Fruit fly (Drosophila melanogaster): ENCODE results near the gene Aduk.

Aduk gene

dm6 chr3R:9347702-9348378 lies 13.3 kb upstream of the Aduk start (continued):
- TF ChIP-seq Hr39 (optimal IDR thresholded peaks at IDR 0.05) (no peak), CG7928 (GFP tag; optimal IDR thresholded peaks at IDR 0.05) (no peak), mam (GFP tag; optimal IDR thresholded peaks at IDR 0.05) (no peak), gt (GFP tag; IDR thresholded peaks at IDR 0.05) (no peak), CG8388 (GFP tag; optimal IDR thresholded peaks at IDR 0.05) (no peak), CG18262 (tag; optimal IDR thresholded peaks at IDR 0.05) (peak; percentile 51), CG4360 (GFP tag; IDR thresholded peaks at IDR 0.05) (no peak), PHDP (tag; optimal IDR thresholded peaks at IDR 0.05) (no peak), CG13123 (GFP tag; optimal IDR thresholded peaks at IDR 0.05) (no peak), CG7556 (GFP tag; optimal IDR thresholded peaks at IDR 0.05) (no peak), CG32767 (GFP tag; IDR thresholded peaks at IDR 0.05) (no peak), CG17829 (tag; optimal IDR thresholded peaks at IDR 0.05) (peak; percentile 46), Dek (tag; optimal IDR thresholded peaks at IDR 0.05) (no peak), twi (tag; optimal IDR thresholded peaks at IDR 0.05) (peak; percentile 84), CG34224 (GFP tag; IDR thresholded peaks at IDR 0.05; ENCODE audit: partially characterized antibody) (no peak), kay (GFP tag; optimal IDR thresholded peaks at IDR 0.05) (no peak), CG6765 (GFP tag; optimal IDR thresholded peaks at IDR 0.05) (no peak), Dref (GFP tag; IDR thresholded peaks at IDR 0.05) (no peak), Side (GFP tag; optimal IDR thresholded peaks at IDR 0.05) (no peak), CG9876 (GFP tag; optimal IDR thresholded peaks at IDR 0.05) (no peak), CG33213 (GFP tag; optimal IDR thresholded peaks at IDR 0.05) (no peak), kni (GFP tag; optimal IDR thresholded peaks at IDR 0.05) (no peak), aop (GFP tag; IDR thresholded peaks at IDR 0.05) (no peak), nau (GFP tag; optimal IDR thresholded peaks at IDR 0.05) (no peak), MTF-1 (GFP tag; optimal IDR thresholded peaks at IDR 0.05; ENCODE audit: borderline replicate concordance) (no peak), Dip3 (GFP tag; optimal IDR thresholded peaks at IDR 0.05) (no peak), her (GFP tag; optimal IDR thresholded peaks at IDR 0.05) (no peak), CG14014 (GFP tag; IDR thresholded peaks at IDR 0.05) (no peak), eyg (GFP tag; optimal IDR thresholded peaks at IDR 0.05) (no peak), lbe (GFP tag; optimal IDR thresholded peaks at IDR 0.05) (no peak), CG11696 (GFP tag; IDR thresholded peaks at IDR 0.05) (no peak), sna (GFP tag; IDR thresholded peaks at IDR 0.05; ENCODE audit: partially characterized antibody) (no peak), dm (GFP tag; optimal IDR thresholded peaks at IDR 0.05) (no peak), CG9727 (GFP tag; optimal IDR thresholded peaks at IDR 0.05) (peak; percentile 67), zf30C (GFP tag; optimal IDR thresholded peaks at IDR 0.05) (peak; percentile 73), nerfin-1 (tag; optimal IDR thresholded peaks at IDR 0.05) (no peak), Awh (GFP tag; IDR thresholded peaks at IDR 0.05) (no peak), salm (tag; optimal IDR thresholded peaks at IDR 0.05) (no peak), Bteb2 (GFP tag; optimal IDR thresholded peaks at IDR 0.05) (no peak), CG8089 (GFP tag; optimal IDR thresholded peaks at IDR 0.05) (no peak), Gug (GFP tag; IDR thresholded peaks at IDR 0.05) (no peak), HLH3B (GFP tag; IDR thresholded peaks at IDR 0.05) (no peak), Atf3 (GFP tag; optimal IDR thresholded peaks at IDR 0.05) (no peak), CG18764 (GFP tag; optimal IDR thresholded peaks at IDR 0.05) (no peak), gem (tag; optimal IDR thresholded peaks at IDR 0.05) (peak; percentile 48), peb (GFP tag; IDR thresholded peaks at IDR 0.05) (0 out of 2 replicates have a peak, but pooled peaks have one; percentile 9), Ets65A (GFP tag) (peak; percentile 66), CG12391 (tag; optimal IDR thresholded peaks at IDR 0.05) (peak; percentile 53), CG7357 (GFP tag; IDR thresholded peaks at IDR 0.05) (no peak), CG30403 (GFP tag; optimal IDR thresholded peaks at IDR 0.05) (peak; percentile 19), stc (GFP tag; IDR thresholded peaks at IDR 0.05) (no peak), onecut (GFP tag; IDR thresholded peaks at IDR 0.05) (no peak)

All from whole organism, embryonic.